Fruit fly (Drosophila melanogaster): ENCODE measurements around the gene CG13305.

dm6 chr3L:8681271-8681670, 34.6 kb upstream of the CG13305 start:
- no peak for TF ChIP-seq CG7368 (GFP tag; optimal IDR thresholded peaks at IDR 0.05)
- no peak for TF ChIP-seq CG10631 (GFP tag; optimal IDR thresholded peaks at IDR 0.05)
- TF ChIP-seq Eip93F (GFP tag; optimal IDR thresholded peaks at IDR 0.05), result no peak

Data from whole organism, prepupa.